Fruit fly (Drosophila melanogaster): ENCODE measurements around the gene CG4119.
A peak's percentile ranks its signal among the peaks of the same experiment; 100 is the strongest.

Gene CG4119

DNA sequence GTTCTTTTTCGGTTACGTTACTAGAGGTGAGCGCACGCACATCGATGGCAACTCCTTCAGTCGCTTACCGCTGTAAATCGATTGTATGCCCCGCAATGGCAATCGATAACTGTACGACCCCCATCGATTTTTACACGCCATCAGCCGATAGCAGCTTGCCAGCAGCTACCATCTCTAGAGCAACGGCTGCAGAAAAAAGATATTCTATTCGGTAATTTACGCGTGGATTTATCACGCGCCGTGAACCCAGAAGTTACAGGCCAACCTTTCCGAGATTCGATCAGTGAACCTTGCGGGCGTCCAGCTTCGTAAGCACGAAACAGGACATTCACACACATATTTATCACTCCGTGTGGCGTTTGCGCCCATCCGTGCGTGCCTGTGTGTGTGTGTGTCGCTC, at the start of gene CG4119, which contains the start of gene Sirt4 (continued):
- TF ChIP-seq CG13624 (GFP tag; optimal IDR thresholded peaks at IDR 0.05) (peak; percentile 24), CrebB (tag; optimal IDR thresholded peaks at IDR 0.05) (no peak), CG3838 (GFP tag; optimal IDR thresholded peaks at IDR 0.05) (no peak), CG1602 (GFP tag; optimal IDR thresholded peaks at IDR 0.05) (no peak), usp (GFP tag; optimal IDR thresholded peaks at IDR 0.05) (no peak), CG8944 (GFP tag; optimal IDR thresholded peaks at IDR 0.05) (no peak), Deaf1 (tag; optimal IDR thresholded peaks at IDR 0.05) (peak; percentile 27), Camta (GFP tag; optimal IDR thresholded peaks at IDR 0.05) (no peak), Dad (GFP tag; optimal IDR thresholded peaks at IDR 0.05) (peak; percentile 32), sisA (GFP tag; IDR thresholded peaks at IDR 0.05) (no peak), CG11504 (tag; optimal IDR thresholded peaks at IDR 0.05) (no peak), trem (tag; optimal IDR thresholded peaks at IDR 0.05) (peak; percentile 56), CG6683 (GFP tag; optimal IDR thresholded peaks at IDR 0.05) (no peak), pum (GFP tag; optimal IDR thresholded peaks at IDR 0.05) (no peak), Elba2 (GFP tag; optimal IDR thresholded peaks at IDR 0.05) (no peak), unc-4 (GFP tag; IDR thresholded peaks at IDR 0.05; ENCODE audit: partially characterized antibody) (peak; percentile 92), h (optimal IDR thresholded peaks at IDR 0.05) (no peak), CG6654 (GFP tag; optimal IDR thresholded peaks at IDR 0.05) (no peak), Xbp1 (GFP tag; optimal IDR thresholded peaks at IDR 0.05) (peak; percentile 23), Ssrp (tag; optimal IDR thresholded peaks at IDR 0.05) (no peak), CG43689 (GFP tag; IDR thresholded peaks at IDR 0.05) (no peak), nom (GFP tag; optimal IDR thresholded peaks at IDR 0.05) (no peak), Optix (GFP tag; IDR thresholded peaks at IDR 0.05) (no peak), scrt (GFP tag; optimal IDR thresholded peaks at IDR 0.05) (no peak), vvl (GFP tag; IDR thresholded peaks at IDR 0.05) (no peak; the same call in 1 of the 2 replicates), CG4360 (GFP tag; IDR thresholded peaks at IDR 0.05) (no peak), CG4820 (GFP tag; optimal IDR thresholded peaks at IDR 0.05) (no peak), rib (GFP tag; IDR thresholded peaks at IDR 0.05) (no peak), bcd (GFP tag; optimal IDR thresholded peaks at IDR 0.05) (no peak), CG8089 (GFP tag; optimal IDR thresholded peaks at IDR 0.05) (no peak), vfl (GFP tag; optimal IDR thresholded peaks at IDR 0.05) (no peak), fd102C (GFP tag; optimal IDR thresholded peaks at IDR 0.05) (no peak), dpn (GFP tag; optimal IDR thresholded peaks at IDR 0.05) (peak in 1 of 2 experiments; percentile 8), CG10543 (GFP tag; optimal IDR thresholded peaks at IDR 0.05) (no peak), Oli (tag; optimal IDR thresholded peaks at IDR 0.05) (no peak), dmrt11E (tag; optimal IDR thresholded peaks at IDR 0.05) (no peak), CG13894 (tag; optimal IDR thresholded peaks at IDR 0.05) (peak; percentile 20), CG6765 (GFP tag; optimal IDR thresholded peaks at IDR 0.05) (no peak), NC2β (GFP tag; optimal IDR thresholded peaks at IDR 0.05) (peak; percentile 62), Ets65A (GFP tag) (peak; percentile 33), trh (GFP tag; optimal IDR thresholded peaks at IDR 0.05) (no peak), Dll (GFP tag; IDR thresholded peaks at IDR 0.05; ENCODE audit: partially characterized antibody) (peak; percentile 90), Stat92E (GFP tag; optimal IDR thresholded peaks at IDR 0.05) (peak in 1 of 3 experiments; percentile 19), lilli (GFP tag; optimal IDR thresholded peaks at IDR 0.05) (peak; percentile 47), mld (GFP tag; IDR thresholded peaks at IDR 0.05; ENCODE audit: partially characterized antibody) (peak; percentile 98), CG14860 (GFP tag; IDR thresholded peaks at IDR 0.05; ENCODE audit: partially characterized antibody) (peak; percentile 94), prd (optimal IDR thresholded peaks at IDR 0.05) (no peak), prd (GFP tag; IDR thresholded peaks at IDR 0.05) (peak; percentile 39; the same call in 1 of the 3 replicates), chn (GFP tag; optimal IDR thresholded peaks at IDR 0.05) (no peak), tll (GFP tag; optimal IDR thresholded peaks at IDR 0.05) (no peak), row (GFP tag; IDR thresholded peaks at IDR 0.05) (peak; percentile 60), amos (GFP tag; IDR thresholded peaks at IDR 0.05; ENCODE audit: partially characterized antibody) (peak; percentile 98)

Data from whole organism, embryonic.